Fruit fly (Drosophila melanogaster): Measurements from ENCODE around the gene Cyp6d5.

Gene Cyp6d5

DNA sequence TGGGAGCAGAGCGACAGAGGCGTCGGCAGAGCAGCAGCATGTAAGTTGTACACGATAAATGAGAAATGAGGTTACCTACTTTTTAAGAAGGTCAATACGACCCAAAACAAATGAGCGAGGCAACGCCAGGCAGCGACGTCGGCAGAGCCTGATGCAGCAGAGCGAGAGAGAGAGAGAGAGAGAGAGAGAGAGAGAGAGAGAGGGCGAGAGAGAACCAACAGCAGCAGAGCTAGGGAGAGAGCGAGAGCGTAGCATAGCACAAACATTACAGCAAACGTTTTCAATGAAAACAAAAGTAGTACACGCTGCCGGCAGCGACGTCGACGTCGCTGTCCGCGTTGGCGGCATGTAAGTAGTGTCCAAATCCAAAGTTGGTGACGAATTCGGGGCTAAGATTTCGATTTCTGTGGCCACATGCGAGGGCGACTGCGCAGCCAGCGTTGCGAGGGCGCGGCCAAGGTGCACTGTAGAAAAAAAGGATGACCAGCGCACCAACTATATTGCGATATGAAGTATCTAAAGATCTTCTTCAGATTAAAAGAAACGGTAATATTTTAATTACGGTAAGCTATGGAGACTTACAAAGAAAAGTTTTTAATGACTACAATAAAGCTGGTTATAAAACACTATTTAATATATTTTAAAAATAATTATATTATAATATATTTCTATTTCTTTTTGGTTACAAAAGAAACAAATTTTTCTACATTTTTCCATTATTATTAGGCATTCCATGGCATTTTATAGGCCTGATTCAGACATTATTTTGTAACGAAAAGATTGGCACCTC is 11.2 kb upstream of the Cyp6d5 start:
- TF ChIP-seq noc (tag; optimal IDR thresholded peaks at IDR 0.05): no peak

DNA sequence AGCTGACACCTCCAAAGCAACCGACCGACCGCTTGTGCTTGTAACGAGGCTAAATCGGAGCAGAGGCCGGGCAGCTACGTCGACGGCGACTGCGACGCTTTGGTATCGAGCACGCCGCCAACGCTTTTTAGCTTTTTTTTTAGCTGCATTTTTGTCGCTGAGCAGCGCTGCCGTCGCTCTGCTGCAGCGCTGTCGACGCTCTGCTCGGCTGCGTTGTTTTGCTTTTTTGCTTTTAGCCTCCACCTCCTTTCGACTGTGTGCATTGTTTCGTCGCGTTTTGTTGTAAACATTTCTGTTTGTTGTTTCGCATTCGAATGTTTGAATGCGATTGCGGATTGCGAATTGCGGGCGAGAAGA is 10.6 kb upstream of the Cyp6d5 start:
- no peak for TF ChIP-seq noc (tag; optimal IDR thresholded peaks at IDR 0.05)

DNA sequence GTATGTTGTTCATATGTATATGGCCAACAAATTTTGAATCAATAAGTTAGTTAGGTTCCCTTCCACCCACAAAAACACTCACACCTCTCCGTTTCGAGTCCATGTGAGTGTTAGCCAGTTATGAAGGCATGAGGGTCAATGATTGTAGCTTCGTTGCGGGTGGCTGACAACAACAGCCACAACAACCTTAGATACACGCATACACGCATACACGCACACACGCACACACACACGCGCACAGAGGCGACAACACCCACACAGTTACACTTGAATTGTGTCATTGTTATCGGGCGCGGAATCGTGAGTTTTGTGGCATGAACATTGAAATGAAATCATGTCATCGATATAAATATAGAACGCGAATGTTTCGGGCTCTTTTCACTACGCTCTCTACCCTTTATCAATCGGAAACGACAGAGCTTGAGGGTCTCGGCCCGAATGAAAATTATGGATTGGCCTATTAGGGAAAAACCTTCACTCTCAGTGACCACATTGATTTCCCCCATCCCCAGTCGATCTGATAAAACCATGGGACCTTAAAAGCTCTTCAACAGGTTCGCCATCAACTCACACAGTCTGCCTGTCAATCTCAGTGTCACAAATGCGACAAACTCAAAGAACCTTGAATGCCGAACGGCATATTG is 9.5 kb upstream of the Cyp6d5 start:
- TF ChIP-seq noc (tag; optimal IDR thresholded peaks at IDR 0.05): no peak

DNA sequence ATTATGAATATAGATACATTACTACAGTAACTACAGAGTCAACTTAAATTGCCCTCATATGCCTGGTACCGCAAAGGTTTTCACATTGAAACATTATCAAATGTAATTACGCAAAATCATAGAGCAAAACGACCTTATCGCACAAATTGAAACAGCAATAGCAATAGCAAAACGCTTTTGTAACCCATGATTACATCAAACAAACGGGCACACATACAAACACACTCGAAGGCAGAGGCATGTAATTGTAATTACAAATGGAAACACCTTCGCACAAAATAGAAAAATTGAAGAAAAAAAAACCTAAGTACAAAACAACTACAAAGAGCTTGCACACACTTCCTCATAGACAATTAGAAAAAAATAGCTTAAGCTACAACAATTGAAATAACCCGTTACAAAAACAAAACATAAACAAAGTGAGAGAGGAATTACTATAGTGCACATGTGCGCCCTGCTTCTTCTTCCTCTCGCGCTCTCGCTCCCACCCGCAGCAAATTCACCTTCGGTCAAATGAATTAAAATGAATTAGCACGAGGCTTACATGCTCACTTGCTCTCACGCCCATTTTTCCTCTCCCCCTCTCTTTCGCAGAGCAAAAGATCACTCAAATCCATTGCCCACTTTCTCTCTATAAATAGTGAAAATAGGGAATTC is 8.6 kb upstream of the Cyp6d5 start:
- no peak for TF ChIP-seq noc (tag; optimal IDR thresholded peaks at IDR 0.05)

DNA sequence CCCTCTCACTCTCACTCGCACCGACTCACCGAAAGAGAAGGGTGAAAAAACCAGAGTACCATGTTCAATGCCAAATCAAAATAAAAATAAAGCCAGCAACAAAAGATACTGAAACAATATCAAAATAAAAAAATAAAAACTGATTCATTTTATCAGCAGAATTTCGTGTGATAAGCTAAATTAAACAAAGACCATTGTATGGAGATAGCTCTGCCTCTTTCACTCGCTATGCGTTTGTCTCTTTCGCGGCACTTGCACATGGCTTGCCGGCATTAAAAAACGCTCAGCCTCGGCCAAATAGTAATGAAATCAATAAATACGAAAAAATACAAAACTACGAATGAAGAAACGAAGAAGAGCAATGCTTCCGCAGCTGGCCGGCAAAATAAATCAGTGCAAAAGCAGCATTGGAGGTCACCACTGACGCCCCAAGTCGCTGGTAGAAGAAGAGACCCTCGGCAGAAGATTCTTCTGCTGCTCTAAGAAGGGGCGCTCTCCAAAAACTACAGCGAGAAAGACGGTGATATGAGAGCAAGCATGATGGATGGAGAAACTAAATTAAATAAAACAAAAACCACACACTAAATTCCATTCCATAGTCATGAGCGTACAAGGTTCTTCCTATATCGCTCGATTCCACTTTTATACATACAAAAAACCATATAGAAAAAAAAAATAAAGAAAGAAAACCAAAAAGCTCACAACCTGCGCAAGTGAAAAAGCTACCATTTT is 4.7 kb upstream of the Cyp6d5 start:
- no peak for TF ChIP-seq noc (tag; optimal IDR thresholded peaks at IDR 0.05)

DNA sequence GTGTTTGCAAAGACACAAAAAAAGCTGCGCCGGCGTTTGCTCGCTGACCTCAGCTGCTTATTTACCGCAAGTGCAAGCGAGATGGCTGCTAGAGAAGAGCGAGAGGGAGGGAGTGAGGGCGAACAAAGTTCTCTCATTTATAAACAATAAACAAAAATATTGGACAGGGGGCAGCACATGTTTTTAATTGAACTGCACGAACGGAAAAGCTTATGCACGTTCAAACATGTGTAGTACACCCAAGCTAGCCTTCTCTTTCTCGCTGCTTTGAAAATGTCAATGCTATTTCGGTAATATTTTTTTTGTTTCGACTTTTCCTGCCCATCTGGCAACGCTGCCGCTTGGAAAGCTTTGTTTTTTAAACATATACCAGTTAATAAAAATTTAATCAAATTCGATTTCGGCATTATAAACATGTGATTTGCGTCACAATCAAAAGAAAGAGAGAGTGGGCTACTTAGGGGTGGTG is 4.1 kb upstream of the Cyp6d5 start:
- TF ChIP-seq noc (tag; optimal IDR thresholded peaks at IDR 0.05): peak; percentile 80

DNA sequence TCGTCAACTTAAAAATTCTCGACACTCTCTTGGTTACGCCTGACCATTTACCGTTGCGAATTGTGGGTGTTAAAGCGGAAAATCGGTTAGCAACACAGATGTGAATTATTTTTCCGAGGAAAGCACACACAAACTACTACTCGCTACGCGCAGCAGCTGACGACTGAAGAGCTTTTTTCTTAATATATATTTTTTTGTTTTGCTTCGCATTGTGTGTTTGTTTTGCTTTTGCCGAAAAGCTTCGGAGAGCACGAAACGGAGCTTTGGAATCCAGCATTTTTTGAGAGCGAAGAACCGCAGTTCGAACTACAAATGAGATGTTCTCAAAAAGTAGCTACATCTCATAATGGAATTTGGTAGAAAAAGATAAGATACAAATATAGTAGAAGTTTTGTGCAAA is 3.2 kb upstream of the Cyp6d5 start:
- no peak for TF ChIP-seq noc (tag; optimal IDR thresholded peaks at IDR 0.05)

DNA sequence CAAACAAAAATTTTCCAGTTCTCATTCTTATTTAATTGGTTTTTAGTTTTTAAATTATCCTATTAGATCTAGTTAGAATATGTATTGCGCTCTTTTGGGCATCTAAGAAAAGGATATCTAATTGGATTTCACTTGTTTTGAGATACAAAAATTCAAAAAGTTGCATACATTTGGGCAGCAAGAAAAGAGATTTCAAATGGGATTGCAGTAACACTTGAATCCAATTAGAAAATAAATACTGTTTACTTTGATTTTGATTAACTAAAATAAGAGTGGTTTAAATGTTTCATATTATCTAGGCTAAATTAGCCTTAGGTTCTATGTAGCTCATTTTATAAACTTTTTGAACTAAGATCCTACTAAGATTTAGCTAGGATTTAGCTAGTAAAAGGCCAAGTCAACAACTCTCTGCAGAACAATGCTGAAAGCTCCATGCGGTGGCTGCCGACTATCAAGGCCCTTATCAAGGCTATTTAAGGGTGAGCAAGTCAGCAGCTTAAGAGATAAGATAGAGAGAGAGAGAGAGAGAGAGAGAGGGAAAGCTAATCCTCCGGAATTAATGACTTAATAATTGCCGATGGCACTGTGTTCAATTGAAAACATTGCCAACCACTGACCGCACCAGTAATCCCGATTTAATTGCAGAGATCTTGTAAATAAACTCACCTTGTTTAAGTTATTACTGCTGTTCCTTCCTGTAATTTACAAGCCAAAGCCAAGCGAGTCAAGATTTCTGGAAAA is 2.6 kb upstream of the Cyp6d5 start:
- TF ChIP-seq noc (tag; optimal IDR thresholded peaks at IDR 0.05): no peak

DNA sequence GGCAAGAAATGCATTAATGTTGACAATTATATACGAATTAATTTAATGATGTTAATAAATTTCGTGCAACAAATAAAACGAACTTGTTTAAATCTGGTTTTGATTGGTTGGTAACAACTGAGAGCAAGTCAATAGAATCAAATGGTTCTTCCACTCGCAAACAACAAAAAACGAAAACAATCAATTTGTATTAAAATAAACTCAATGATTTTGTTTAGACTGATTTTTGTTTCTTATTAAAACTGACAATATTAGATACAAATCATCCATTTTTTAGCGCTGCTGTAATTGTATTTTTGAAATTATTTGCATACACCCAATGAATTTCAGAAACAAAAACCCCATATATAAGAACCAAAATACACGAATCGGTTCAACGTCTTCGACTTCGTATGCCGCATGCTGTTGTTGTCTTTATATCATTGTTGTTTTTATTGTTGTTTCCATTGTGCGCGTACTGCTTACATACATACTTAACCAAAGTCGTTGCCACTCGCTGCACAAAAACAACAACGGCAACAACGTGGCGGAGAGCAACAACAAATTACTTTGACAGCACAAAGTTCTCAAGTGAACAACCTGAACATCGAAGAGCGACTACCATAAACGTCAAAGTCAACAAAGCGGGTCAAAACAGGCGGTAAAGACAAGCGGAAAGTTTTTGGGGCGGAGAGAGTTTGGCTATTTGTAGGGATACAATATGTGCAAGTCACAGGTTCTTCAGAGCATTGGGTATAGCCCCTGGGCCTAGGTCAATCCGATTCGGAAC is 1.9 kb upstream of the Cyp6d5 start:
- TF ChIP-seq noc (tag; optimal IDR thresholded peaks at IDR 0.05): peak; percentile 5

DNA sequence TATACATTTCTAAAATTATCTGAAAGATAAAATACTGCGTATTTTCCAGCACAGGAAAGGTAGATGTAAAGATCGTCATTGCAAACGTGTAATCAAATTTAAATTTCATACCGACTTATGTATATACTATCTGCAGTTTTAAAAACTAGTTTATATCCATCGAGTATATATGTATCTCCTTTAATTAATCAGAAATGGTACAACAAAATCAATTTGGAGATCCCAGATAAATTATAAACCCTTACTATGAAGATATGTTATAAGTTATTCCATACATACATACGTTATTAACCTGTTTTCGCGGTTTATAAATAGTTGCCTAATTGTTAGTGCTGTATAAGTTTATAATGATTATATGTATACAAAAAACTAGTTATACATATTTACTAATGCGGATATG is 870 bp upstream of the Cyp6d5 start:
- TF ChIP-seq noc (tag; optimal IDR thresholded peaks at IDR 0.05): no peak

DNA sequence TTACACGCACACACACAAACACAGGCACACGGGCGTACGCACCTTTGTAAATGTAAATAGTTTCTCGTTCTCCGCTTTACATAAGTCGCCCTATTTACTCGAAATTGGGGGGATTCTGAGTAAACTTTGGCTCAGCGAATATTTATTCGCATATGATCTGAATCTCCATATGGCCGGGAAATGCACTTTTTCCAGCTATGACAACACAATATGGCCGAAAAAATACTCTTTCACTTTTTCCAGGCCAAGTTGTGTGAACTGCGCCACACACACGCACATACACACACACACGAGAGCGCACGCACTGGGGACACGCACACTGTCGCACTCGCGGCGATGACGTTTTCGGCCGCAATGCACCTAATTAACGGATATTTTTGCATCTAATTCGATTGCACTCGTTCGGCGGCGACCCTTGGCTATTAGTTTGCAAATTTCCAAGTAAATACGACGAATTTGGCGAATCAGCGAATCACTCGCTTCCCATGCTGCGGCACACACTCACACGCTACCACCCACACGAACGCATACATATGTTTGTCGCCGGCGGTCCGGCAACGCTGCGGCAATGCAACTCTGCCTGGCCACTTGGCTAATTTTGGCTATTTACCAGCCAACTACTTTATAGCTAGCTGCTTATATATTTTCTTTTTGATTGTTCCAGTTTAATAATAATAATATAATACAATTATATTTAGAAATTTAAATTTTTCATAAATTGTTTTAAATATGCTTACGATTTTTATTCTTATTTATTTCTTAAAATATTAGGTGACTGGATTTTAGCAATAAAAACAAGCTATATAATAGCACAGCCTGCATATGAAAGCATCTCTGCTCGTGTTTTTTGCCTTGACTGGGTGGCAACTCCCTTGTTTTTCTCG is 2.7 kb downstream of the Cyp6d5 start, which contains the start of the genes rdx and CG3061:
Gene rdx, minus strand, starts transcription at position 527 of the 884 bp plus-strand sequence.
Gene CG3061, plus strand, starts transcription at position 841 of the 884 bp plus-strand sequence.
- peak; percentile 65 for TF ChIP-seq noc (tag; optimal IDR thresholded peaks at IDR 0.05)

DNA sequence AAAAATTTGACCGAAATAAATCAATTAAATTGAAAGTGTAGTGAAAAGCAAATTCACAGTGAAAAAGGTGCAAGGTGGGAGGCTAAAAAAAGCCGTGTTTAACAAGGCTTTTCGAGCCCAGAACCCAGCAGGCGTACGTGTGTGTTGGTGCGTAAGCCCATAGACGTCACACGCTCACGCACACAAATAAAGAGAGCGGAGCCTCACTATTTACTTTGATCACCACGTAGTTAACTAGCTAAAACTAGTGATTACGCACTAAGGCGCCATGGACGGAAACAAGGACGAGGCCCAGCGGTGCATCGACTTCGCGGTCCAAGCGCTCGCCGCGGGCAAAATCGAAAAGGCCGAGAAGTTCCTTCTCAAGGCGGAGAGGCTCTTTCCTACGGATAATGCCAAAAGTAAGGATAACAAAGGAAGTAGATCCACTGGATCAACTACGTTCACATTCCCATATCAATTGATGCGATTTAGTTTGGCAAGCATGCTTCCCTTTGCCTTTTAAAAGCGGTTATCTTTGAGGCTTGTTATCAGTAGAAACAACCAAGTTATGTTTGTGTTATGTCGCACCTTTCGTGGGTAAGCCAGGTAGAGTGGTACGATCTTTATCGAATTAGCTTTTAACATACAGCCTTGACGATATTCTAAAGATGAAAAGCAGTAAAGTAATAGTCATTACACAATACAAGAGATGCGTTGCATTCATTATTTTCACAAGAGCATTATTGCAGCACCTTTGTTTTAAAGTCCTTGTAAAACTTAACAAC is 3.6 kb downstream of the Cyp6d5 start:
- no peak for TF ChIP-seq noc (tag; optimal IDR thresholded peaks at IDR 0.05)

DNA sequence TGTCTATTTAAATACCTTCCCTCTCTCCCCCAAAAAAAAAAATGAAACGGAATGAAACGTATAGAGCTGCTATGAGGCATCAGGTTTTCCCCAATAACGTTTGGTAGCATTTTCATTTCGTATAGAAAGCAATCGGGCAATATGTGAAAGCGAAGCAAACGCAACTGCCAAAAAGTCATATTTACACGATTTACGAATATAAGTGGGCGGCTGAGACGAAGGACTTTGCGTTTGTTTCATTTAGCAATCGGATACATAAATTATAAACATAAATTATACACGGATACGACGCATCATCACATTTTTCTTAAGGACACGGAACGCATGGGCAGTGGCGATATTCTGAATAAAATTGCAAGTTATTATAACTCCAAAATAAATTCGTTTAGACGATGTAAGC is 5.6 kb downstream of the Cyp6d5 start:
- no peak for TF ChIP-seq noc (tag; optimal IDR thresholded peaks at IDR 0.05)

All from whole organism, larva.